Fruit fly (Drosophila melanogaster): Measurements from ENCODE around the gene CG42371.

The CG42371 gene

DNA sequence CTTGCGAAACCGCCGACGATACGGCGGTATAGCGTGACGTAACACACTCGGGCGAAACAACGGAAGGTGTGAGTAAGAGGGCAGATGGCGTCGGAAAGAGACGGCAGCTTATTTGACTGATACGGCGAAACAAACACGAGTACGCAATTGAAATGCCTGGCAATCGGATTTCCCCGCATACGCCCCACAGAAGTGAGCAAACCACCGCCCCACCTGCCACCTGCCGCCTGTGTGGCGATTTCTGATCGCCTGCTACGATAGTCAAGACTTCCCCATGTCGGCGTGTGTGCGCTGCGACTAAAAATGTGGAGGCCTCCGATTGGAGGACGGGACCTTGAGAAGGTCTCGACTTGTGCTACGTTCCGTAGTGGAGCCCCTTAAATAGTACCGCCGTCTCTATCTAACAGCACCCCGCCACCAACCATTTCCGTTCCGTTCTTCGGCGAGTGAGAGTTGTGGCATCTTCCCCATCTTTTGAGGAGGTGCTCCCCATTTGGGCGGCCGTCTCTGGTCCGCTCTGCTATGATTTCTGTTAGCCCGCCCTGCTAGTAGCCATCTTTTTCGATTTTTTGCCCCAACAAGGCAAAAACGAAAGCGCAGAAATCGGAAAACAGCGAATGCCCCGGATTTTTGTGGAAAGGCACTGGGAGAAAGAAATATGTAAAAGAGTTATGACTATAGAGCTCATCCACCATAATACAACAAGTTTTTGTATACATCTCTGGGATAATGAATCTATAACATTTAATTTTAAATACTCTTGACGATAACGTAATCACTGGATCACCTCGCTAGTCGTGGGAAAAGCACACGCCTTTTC lies 18.2 kb downstream of the CG42371 start (continued):
- TF ChIP-seq Rx (GFP tag; IDR thresholded peaks at IDR 0.05) (no peak), nau (GFP tag; optimal IDR thresholded peaks at IDR 0.05) (peak; percentile 74), Med (GFP tag) (peak; percentile 98), CG11560 (tag; IDR thresholded peaks at IDR 0.05) (no peak), CG4424 (GFP tag; optimal IDR thresholded peaks at IDR 0.05) (peak; percentile 89), CG30403 (GFP tag; optimal IDR thresholded peaks at IDR 0.05) (peak; percentile 91), CG9797 (GFP tag; optimal IDR thresholded peaks at IDR 0.05) (peak; percentile 22), CoRest (tag; optimal IDR thresholded peaks at IDR 0.05) (peak; percentile 86), Fer2 (tag; optimal IDR thresholded peaks at IDR 0.05) (peak; percentile 11), Hr78 (GFP tag; optimal IDR thresholded peaks at IDR 0.05) (peak in 1 of 2 experiments; percentile 66), Chrac-16 (GFP tag; optimal IDR thresholded peaks at IDR 0.05) (peak; percentile 87), caup (GFP tag; optimal IDR thresholded peaks at IDR 0.05; ENCODE audit: severe bottlenecking) (peak; percentile 75), Fer1 (GFP tag; optimal IDR thresholded peaks at IDR 0.05) (peak; percentile 82), Mad (GFP tag; optimal IDR thresholded peaks at IDR 0.05) (peak; percentile 76), CG1832 (GFP tag; optimal IDR thresholded peaks at IDR 0.05) (peak; percentile 83), Hey (tag; optimal IDR thresholded peaks at IDR 0.05) (peak; percentile 93), hbn (GFP tag; IDR thresholded peaks at IDR 0.05; ENCODE audit: partially characterized antibody) (no peak), Lhr (GFP tag; optimal IDR thresholded peaks at IDR 0.05) (peak; percentile 62), H2.0 (GFP tag; IDR thresholded peaks at IDR 0.05) (no peak), CG11696 (GFP tag; IDR thresholded peaks at IDR 0.05) (no peak), Dip2 (GFP tag; IDR thresholded peaks at IDR 0.05) (no peak), HLH54F (GFP tag; optimal IDR thresholded peaks at IDR 0.05) (peak; percentile 78), CG11085 (GFP tag; IDR thresholded peaks at IDR 0.05) (no peak), CG7839 (tag; optimal IDR thresholded peaks at IDR 0.05) (peak; percentile 89), nom (GFP tag; optimal IDR thresholded peaks at IDR 0.05) (peak; percentile 81), CG11456 (GFP tag; IDR thresholded peaks at IDR 0.05) (no peak), Hmr (GFP tag; optimal IDR thresholded peaks at IDR 0.05) (peak; percentile 84), Eip74EF (GFP tag; optimal IDR thresholded peaks at IDR 0.05) (peak in 1 of 2 experiments; percentile 73), CG33213 (GFP tag; optimal IDR thresholded peaks at IDR 0.05) (peak; percentile 88), CG18476 (GFP tag; optimal IDR thresholded peaks at IDR 0.05) (peak; percentile 83), CG11093 (GFP tag; IDR thresholded peaks at IDR 0.05) (peak; percentile 84), Sry-δ (GFP tag; optimal IDR thresholded peaks at IDR 0.05) (peak; percentile 37), CG30431 (GFP tag; optimal IDR thresholded peaks at IDR 0.05) (peak; percentile 86), Camta (GFP tag; optimal IDR thresholded peaks at IDR 0.05) (peak; percentile 83), dm (GFP tag; optimal IDR thresholded peaks at IDR 0.05) (peak; percentile 74), CG18011 (GFP tag; optimal IDR thresholded peaks at IDR 0.05) (peak; percentile 41), repo (GFP tag; optimal IDR thresholded peaks at IDR 0.05) (peak; percentile 82), tio (GFP tag; optimal IDR thresholded peaks at IDR 0.05) (peak; percentile 60), CG2116 (GFP tag; optimal IDR thresholded peaks at IDR 0.05) (peak; percentile 53), CG10267 (tag; optimal IDR thresholded peaks at IDR 0.05) (peak; percentile 77), wek (GFP tag; optimal IDR thresholded peaks at IDR 0.05) (peak; percentile 32), CG17359 (tag; optimal IDR thresholded peaks at IDR 0.05) (peak; percentile 90), CG11398 (GFP tag; optimal IDR thresholded peaks at IDR 0.05) (peak; percentile 83), CG7271 (tag; optimal IDR thresholded peaks at IDR 0.05) (peak; percentile 18), PHDP (tag; optimal IDR thresholded peaks at IDR 0.05) (peak; percentile 90), aop (GFP tag; IDR thresholded peaks at IDR 0.05) (no peak), CG4854 (GFP tag; optimal IDR thresholded peaks at IDR 0.05) (peak; percentile 82), Meics (GFP tag; optimal IDR thresholded peaks at IDR 0.05) (peak; percentile 87)

Measured in whole organism, embryonic.